Fruit fly (Drosophila melanogaster): ENCODE data around the gene RpL13A.

Gene RpL13A

DNA sequence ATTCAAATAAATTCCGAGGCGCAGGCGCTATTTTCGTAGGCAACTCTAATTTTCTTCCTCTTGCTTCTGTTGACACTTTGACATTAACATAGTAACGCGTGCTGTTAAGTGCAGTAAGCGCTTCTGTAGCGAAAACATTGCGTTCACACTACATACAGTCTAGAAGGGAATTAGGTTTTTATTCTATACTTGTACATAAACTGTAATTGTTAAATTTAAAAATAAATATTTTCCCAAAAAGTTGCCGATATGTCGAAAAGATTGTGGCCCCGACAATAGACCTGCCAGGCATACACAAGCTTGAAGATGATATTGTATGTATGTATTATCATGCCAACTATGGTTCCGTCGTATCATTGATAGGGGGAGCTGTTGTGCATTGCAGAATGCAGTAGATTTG, 17.8 kb upstream of the RpL13A start, which contains the start of gene asl (continued):
- TF ChIP-seq odd (GFP tag; optimal IDR thresholded peaks at IDR 0.05) (no peak), CrebB (tag; optimal IDR thresholded peaks at IDR 0.05) (peak; percentile 33), Meics (GFP tag; optimal IDR thresholded peaks at IDR 0.05) (peak; percentile 62), emc (GFP tag; optimal IDR thresholded peaks at IDR 0.05) (peak; percentile 7), Hr78 (GFP tag; optimal IDR thresholded peaks at IDR 0.05) (peak in 1 of 2 experiments; percentile 65), her (GFP tag; optimal IDR thresholded peaks at IDR 0.05) (no peak), hbn (GFP tag; IDR thresholded peaks at IDR 0.05; ENCODE audit: partially characterized antibody) (no peak), CG6689 (GFP tag; IDR thresholded peaks at IDR 0.05) (peak; percentile 67)

DNA sequence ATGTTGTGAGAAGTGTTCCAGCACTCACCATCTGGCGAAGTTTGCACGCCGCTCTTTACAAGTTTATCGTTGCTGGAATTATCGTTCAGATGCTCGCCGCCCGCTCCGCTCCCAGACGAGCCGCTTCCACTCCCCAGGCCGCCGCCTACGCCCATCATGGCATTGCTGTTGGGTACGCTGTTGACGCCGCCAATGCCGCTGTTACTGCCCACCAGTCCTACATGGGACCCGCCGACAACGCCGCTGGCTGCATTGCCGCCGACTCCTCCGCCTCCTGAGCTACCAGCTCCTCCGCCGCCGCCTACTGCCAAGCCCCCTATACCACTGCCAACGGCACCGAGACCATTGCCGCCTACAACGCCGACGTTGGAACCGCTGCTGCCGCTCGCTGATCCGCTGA, 15.9 kb upstream of the RpL13A start:
- no peak for TF ChIP-seq dysf (GFP tag; IDR thresholded peaks at IDR 0.05)
- no peak for TF ChIP-seq hb (GFP tag; IDR thresholded peaks at IDR 0.05; ENCODE audit: partially characterized antibody)
- TF ChIP-seq CG16779 (GFP tag; IDR thresholded peaks at IDR 0.05): 0 out of 2 replicates have a peak, but pooled peaks have one; percentile 18
- TF ChIP-seq CG9437 (GFP tag; optimal IDR thresholded peaks at IDR 0.05): no peak
- no peak for TF ChIP-seq CG2120 (GFP tag; optimal IDR thresholded peaks at IDR 0.05)
- no peak for TF ChIP-seq CG4730 (GFP tag; IDR thresholded peaks at IDR 0.05)
- no peak for TF ChIP-seq CG7928 (GFP tag; optimal IDR thresholded peaks at IDR 0.05)
- TF ChIP-seq ci (GFP tag; IDR thresholded peaks at IDR 0.05): 0 out of 3 replicates have a peak, but pooled peaks have one; percentile 25
- no peak for TF ChIP-seq CG9727 (GFP tag; optimal IDR thresholded peaks at IDR 0.05)
- 0 out of 3 replicates have a peak, but pooled peaks have one; percentile 32 for TF ChIP-seq CG11456 (GFP tag; IDR thresholded peaks at IDR 0.05)
- no peak for TF ChIP-seq gt (GFP tag; IDR thresholded peaks at IDR 0.05)
- TF ChIP-seq Dfd (GFP tag; optimal IDR thresholded peaks at IDR 0.05): peak in 1 of 2 experiments; percentile 73
- no peak for TF ChIP-seq ewg (GFP tag; optimal IDR thresholded peaks at IDR 0.05)
- TF ChIP-seq CG11093 (GFP tag; IDR thresholded peaks at IDR 0.05): 0 out of 3 replicates have a peak, but pooled peaks have one; percentile 40
- peak; percentile 59 for TF ChIP-seq CG8478 (optimal IDR thresholded peaks at IDR 0.05)
- peak; percentile 52 for TF ChIP-seq Med (GFP tag)
- 0 out of 2 replicates have a peak, but pooled peaks have one; percentile 12 for TF ChIP-seq inv (GFP tag; IDR thresholded peaks at IDR 0.05; ENCODE audit: partially characterized antibody)

- no peak for TF ChIP-seq CG7928 (GFP tag; optimal IDR thresholded peaks at IDR 0.05)
- no peak for TF ChIP-seq CG17568 (GFP tag; optimal IDR thresholded peaks at IDR 0.05)
- TF ChIP-seq Hmx (GFP tag; optimal IDR thresholded peaks at IDR 0.05): no peak
- TF ChIP-seq CG17359 (tag; optimal IDR thresholded peaks at IDR 0.05): no peak
- TF ChIP-seq tio (GFP tag; optimal IDR thresholded peaks at IDR 0.05): no peak
- TF ChIP-seq her (GFP tag; optimal IDR thresholded peaks at IDR 0.05): no peak
- no peak for TF ChIP-seq amos (GFP tag; IDR thresholded peaks at IDR 0.05; ENCODE audit: partially characterized antibody)
- no peak for TF ChIP-seq Neu2 (GFP tag; optimal IDR thresholded peaks at IDR 0.05; ENCODE audit: borderline replicate concordance)
- no peak for TF ChIP-seq Six4 (GFP tag; optimal IDR thresholded peaks at IDR 0.05)
- TF ChIP-seq CG1529 (GFP tag; optimal IDR thresholded peaks at IDR 0.05): no peak
- no peak for TF ChIP-seq so (GFP tag; IDR thresholded peaks at IDR 0.05)
- TF ChIP-seq wek (GFP tag; optimal IDR thresholded peaks at IDR 0.05): no peak
- TF ChIP-seq CG2202 (tag; optimal IDR thresholded peaks at IDR 0.05): no peak
- peak; percentile 55 for TF ChIP-seq exex (tag; optimal IDR thresholded peaks at IDR 0.05)
- peak; percentile 88 for TF ChIP-seq sug (tag; optimal IDR thresholded peaks at IDR 0.05)
- no peak for TF ChIP-seq CG11085 (GFP tag; IDR thresholded peaks at IDR 0.05)
- no peak for TF ChIP-seq ato (GFP tag; IDR thresholded peaks at IDR 0.05; ENCODE audit: partially characterized antibody)
- no peak for TF ChIP-seq CG17912 (GFP tag; optimal IDR thresholded peaks at IDR 0.05)
- TF ChIP-seq MBD-R2 (GFP tag; IDR thresholded peaks at IDR 0.05): no peak
- no peak for TF ChIP-seq chinmo (GFP tag; IDR thresholded peaks at IDR 0.05; ENCODE audit: partially characterized antibody)
- peak in 1 of 2 experiments; percentile 91 for TF ChIP-seq Pdp1 (GFP tag; optimal IDR thresholded peaks at IDR 0.05)
- TF ChIP-seq gce (GFP tag; IDR thresholded peaks at IDR 0.05): no peak
- TF ChIP-seq sens (GFP tag): peak; percentile 9
Observed at dm6 chr3R:5610656-5611055, 13.6 kb upstream of the RpL13A start.

Measured in whole organism, embryonic.